Fruit fly (Drosophila melanogaster) whole organism, embryonic: ENCODE measurements around the gene simj.
A peak's percentile ranks its signal among the peaks of the same experiment; 100 is the strongest.

Experiments
- Atf6 ChIP-seq: fragments of 200-800 bp; sonication (Bioruptor generic); IDR thresholded peaks from 2 replicates; pipeline ENCODE4 v1.3.6; 2022; ENCODE audit warnings: missing biosample characterization, missing genetic modification characterization
- Awh ChIP-seq: fragments of 200-800 bp; sonication (Bioruptor generic); IDR thresholded peaks from 2 replicates; pipeline ENCODE4, ENCODE4 v1.3.6; 2022; ENCODE audit warnings: missing biosample characterization, missing genetic modification characterization
- CG11247 ChIP-seq: fragments of 200-800 bp; sonication (Bioruptor generic); IDR thresholded peaks from 2 replicates; pipeline ENCODE4 v1.3.6; 2022; ENCODE audit warnings: missing biosample characterization, missing genetic modification characterization
- CG11504 ChIP-seq: fragments of 200-800 bp; sonication (Bioruptor generic); optimal IDR thresholded peaks from 3 replicates; lab custom pipeline; 2019; ENCODE audit warnings: missing biosample characterization, mild to moderate bottlenecking, missing genetic modification characterization, moderate library complexity
- CG11560 ChIP-seq: fragments of 200-800 bp; sonication (Bioruptor generic); IDR thresholded peaks from 3 replicates; pipeline ENCODE4 v1.3.6; 2022; ENCODE audit warnings: missing biosample characterization, missing genetic modification characterization
- CG12104 ChIP-seq: fragments of 200-800 bp; sonication (Bioruptor generic); optimal IDR thresholded peaks from 3 replicates; lab custom pipeline; 2016; ENCODE audit warnings: missing biosample characterization, missing genetic modification characterization
- CG1233 ChIP-seq: fragments of 200-800 bp; sonication (Bioruptor generic); optimal IDR thresholded peaks from 4 replicates; lab custom pipeline; 2018; ENCODE audit warnings: missing biosample characterization, mild to moderate bottlenecking, missing genetic modification characterization
- CG15011 ChIP-seq: fragments of 200-800 bp; sonication (Bioruptor generic); optimal IDR thresholded peaks from 3 replicates; lab custom pipeline; 2018; ENCODE audit warnings: missing biosample characterization, mild to moderate bottlenecking, missing genetic modification characterization
- CG16815 ChIP-seq: fragments of 200-800 bp; sonication (Bioruptor generic); optimal IDR thresholded peaks from 3 replicates; lab custom pipeline; 2017; ENCODE audit warnings: missing biosample characterization, mild to moderate bottlenecking, missing genetic modification characterization
- CG17612 ChIP-seq: fragments of 200-800 bp; sonication (Bioruptor generic); IDR thresholded peaks from 2 replicates; pipeline ENCODE4 v1.3.6; 2022; ENCODE audit warnings: missing biosample characterization, missing genetic modification characterization
- CG17802 ChIP-seq: fragments of 200-800 bp; sonication (Bioruptor generic); optimal IDR thresholded peaks from 2 replicates; lab custom pipeline; 2018; ENCODE audit warnings: missing biosample characterization, mild to moderate bottlenecking, missing genetic modification characterization, moderate library complexity
- CG2889 ChIP-seq: fragments of 200-800 bp; sonication (Bioruptor generic); IDR thresholded peaks from 3 replicates; pipeline ENCODE4 v1.3.6; 2022; ENCODE audit warnings: missing biosample characterization, missing genetic modification characterization
- CG32532 ChIP-seq: fragments of 200-800 bp; sonication (Bioruptor generic); IDR thresholded peaks from 2 replicates; pipeline ENCODE4 v1.3.6; 2022; ENCODE audit warnings: missing biosample characterization, missing genetic modification characterization
- CG32767 ChIP-seq: fragments of 200-800 bp; sonication (Bioruptor generic); IDR thresholded peaks from 2 replicates; pipeline ENCODE4 v1.3.6; 2022; ENCODE audit warnings: missing biosample characterization, missing genetic modification characterization
- CG6813 ChIP-seq: fragments of 200-800 bp; sonication (Bioruptor generic); optimal IDR thresholded peaks from 2 replicates; lab custom pipeline; 2017; ENCODE audit warnings: missing biosample characterization, missing genetic modification characterization, mild to moderate bottlenecking, moderate library complexity, missing genetic modification reagents
- CG7839 ChIP-seq: fragments of 200-800 bp; sonication (Bioruptor generic); optimal IDR thresholded peaks from 3 replicates; lab custom pipeline; 2018; ENCODE audit warnings: missing biosample characterization, mild to moderate bottlenecking, missing genetic modification characterization, moderate library complexity
- CG9797 ChIP-seq: fragments of 200-800 bp; sonication (Bioruptor generic); optimal IDR thresholded peaks from 3 replicates; lab custom pipeline; 2018; ENCODE audit warnings: missing biosample characterization, mild to moderate bottlenecking, missing genetic modification characterization
- Drgx ChIP-seq: fragments of 200-800 bp; sonication (Bioruptor generic); IDR thresholded peaks from 2 replicates; pipeline ENCODE4 v1.3.6; 2022; ENCODE audit warnings: missing biosample characterization, missing genetic modification characterization
- Fer3 ChIP-seq: fragments of 200-800 bp; sonication (Bioruptor generic); optimal IDR thresholded peaks from 2 replicates; lab custom pipeline; 2018; ENCODE audit warnings: missing biosample characterization, mild to moderate bottlenecking, missing genetic modification characterization, moderate library complexity
- H2.0 ChIP-seq: fragments of 200-800 bp; sonication (Bioruptor generic); IDR thresholded peaks from 2 replicates; pipeline ENCODE4 v1.3.6; 2022; ENCODE audit warnings: missing biosample characterization, missing genetic modification characterization
- Hmx ChIP-seq: fragments of 200-800 bp; sonication (Bioruptor generic); optimal IDR thresholded peaks from 2 replicates; lab custom pipeline; 2016; ENCODE audit warnings: missing biosample characterization, missing genetic modification characterization
- Hr78 ChIP-seq, 2 experiments: fragments of 200-800 bp in 1 of 2; fragments of >200 bp in 1 of 2; sonication (Bioruptor generic) in 1 of 2; optimal IDR thresholded peaks; 2 replicates each; lab custom pipeline; 2017 to 2019; ENCODE audit warnings: missing biosample characterization in 2 of 2, missing genetic modification characterization in 2 of 2, mild to moderate bottlenecking in 1 of 2, moderate library complexity in 1 of 2
- Meics ChIP-seq: fragments of 200-800 bp; sonication (Bioruptor generic); optimal IDR thresholded peaks from 2 replicates; lab custom pipeline; 2017; ENCODE audit warnings: missing biosample characterization, mild to moderate bottlenecking, missing genetic modification characterization
- Rfx ChIP-seq: fragments of 200-800 bp; sonication (Bioruptor generic); IDR thresholded peaks from 2 replicates; pipeline ENCODE4 v1.3.6; 2022; ENCODE audit warnings: missing biosample characterization, missing genetic modification characterization
- Sry-β ChIP-seq: fragments of 200-800 bp; sonication (Bioruptor generic); optimal IDR thresholded peaks from 2 replicates; lab custom pipeline; 2018; ENCODE audit warnings: missing biosample characterization, mild to moderate bottlenecking, missing genetic modification characterization, moderate library complexity
- bsh ChIP-seq, 2 experiments: fragments of 200-800 bp; sonication (Bioruptor generic); optimal IDR thresholded peaks; 2 replicates each; lab custom pipeline; 2017 to 2018; ENCODE audit warnings: mild to moderate bottlenecking in 2 of 2, missing biosample characterization in 2 of 2, missing genetic modification characterization in 2 of 2, moderate library complexity in 1 of 2
- chinmo ChIP-seq: fragments of 200-800 bp; sonication (Bioruptor generic); IDR thresholded peaks from 4 replicates; pipeline ENCODE4 v1.3.6; 2022; ENCODE audit warnings: missing biosample characterization, missing genetic modification characterization; ENCODE audit not compliant: partially characterized antibody
- corto ChIP-seq: fragments of 200-800 bp; sonication (Bioruptor generic); optimal IDR thresholded peaks from 2 replicates; lab custom pipeline; 2016; ENCODE audit warnings: missing biosample characterization, mild to moderate bottlenecking, missing genetic modification characterization, moderate library complexity
- fd96Cb ChIP-seq: fragments of 200-800 bp; sonication (Bioruptor generic); optimal IDR thresholded peaks from 2 replicates; lab custom pipeline; 2018; ENCODE audit warnings: missing biosample characterization, mild to moderate bottlenecking, missing genetic modification characterization, moderate library complexity
- gem ChIP-seq: fragments of 200-800 bp; sonication (Bioruptor generic); optimal IDR thresholded peaks from 2 replicates; lab custom pipeline; 2019; ENCODE audit warnings: missing biosample characterization, mild to moderate bottlenecking, missing genetic modification characterization, moderate library complexity
- hbn ChIP-seq: fragments of 200-800 bp; sonication (Bioruptor generic); IDR thresholded peaks from 2 replicates; pipeline ENCODE4 v1.3.6; 2022; ENCODE audit warnings: missing biosample characterization, missing genetic modification characterization; ENCODE audit not compliant: partially characterized antibody
- insv ChIP-seq, 2 experiments: fragments of 200-800 bp; sonication (Bioruptor generic); optimal IDR thresholded peaks; 3 replicates each; lab custom pipeline; 2016 to 2018; ENCODE audit warnings: missing biosample characterization in 2 of 2, missing genetic modification characterization in 2 of 2
- kah ChIP-seq: fragments of 200-800 bp; sonication (Bioruptor generic); optimal IDR thresholded peaks from 2 replicates; lab custom pipeline; 2018; ENCODE audit warnings: missing biosample characterization, mild to moderate bottlenecking, missing genetic modification characterization
- lbe ChIP-seq: fragments of 200-800 bp; sonication (Bioruptor generic); optimal IDR thresholded peaks from 2 replicates; lab custom pipeline; 2016; ENCODE audit warnings: missing biosample characterization, mild to moderate bottlenecking, missing genetic modification characterization
- p53 ChIP-seq: fragments of 200-800 bp; sonication (Bioruptor generic); optimal IDR thresholded peaks from 2 replicates; lab custom pipeline; 2016; ENCODE audit warnings: missing biosample characterization, missing genetic modification characterization
- pan ChIP-seq, 4 experiments: fragments of >200 bp in 3 of 4; fragments of 200-800 bp in 1 of 4; sonication (Bioruptor generic) in 1 of 4; optimal IDR thresholded peaks in 3 of 4; IDR thresholded peaks in 1 of 4; 2 replicates each; pipeline versions ENCODE4 v1.3.6 to Lab custom; 2017 to 2022; ENCODE audit warnings: missing biosample characterization in 2 of 4, missing genetic modification characterization in 2 of 4, mixed read lengths in 1 of 4
- pita ChIP-seq: fragments of 200-800 bp; sonication (Bioruptor generic); optimal IDR thresholded peaks from 2 replicates; lab custom pipeline; 2017; ENCODE audit warnings: missing biosample characterization, mild to moderate bottlenecking, missing genetic modification characterization
- sens ChIP-seq: fragments of 200-800 bp; sonication (Bioruptor generic); peaks from one replicate; lab custom pipeline; 2016; ENCODE audit warnings: missing biosample characterization, missing genetic modification characterization
- sqz ChIP-seq: fragments of 200-800 bp; sonication (Bioruptor generic); optimal IDR thresholded peaks from 3 replicates; lab custom pipeline; 2018; ENCODE audit warnings: missing biosample characterization, mild to moderate bottlenecking, missing genetic modification characterization
- ssp ChIP-seq: fragments of 200-800 bp; sonication (Bioruptor generic); IDR thresholded peaks from 2 replicates; pipeline ENCODE4 v1.3.6; 2022; ENCODE audit warnings: missing biosample characterization, missing genetic modification characterization
- stc ChIP-seq: fragments of 200-800 bp; sonication (Bioruptor generic); IDR thresholded peaks from 2 replicates; pipeline ENCODE4 v1.3.6; 2022; ENCODE audit warnings: missing biosample characterization, missing genetic modification characterization
- tap ChIP-seq: fragments of 200-800 bp; optimal IDR thresholded peaks from 3 replicates; lab custom pipeline; 2019; ENCODE audit warnings: missing biosample characterization, mild to moderate bottlenecking, missing genetic modification characterization, moderate library complexity
- ttk ChIP-seq: fragments of 200-800 bp; sonication (Bioruptor generic); IDR thresholded peaks from 2 replicates; pipeline ENCODE4 v2.1.2; 2022; ENCODE audit warnings: missing biosample characterization, missing genetic modification characterization
- unc-4 ChIP-seq: fragments of 200-800 bp; sonication (Bioruptor generic); IDR thresholded peaks from 2 replicates; pipeline ENCODE4 v1.3.6; 2022; ENCODE audit warnings: missing biosample characterization, missing genetic modification characterization; ENCODE audit not compliant: partially characterized antibody
- wek ChIP-seq: fragments of 200-800 bp; sonication (Bioruptor generic); optimal IDR thresholded peaks from 3 replicates; lab custom pipeline; 2018; ENCODE audit warnings: missing biosample characterization, mild to moderate bottlenecking, missing genetic modification characterization, moderate library complexity
- zen ChIP-seq: fragments of 200-800 bp; sonication (Bioruptor generic); optimal IDR thresholded peaks from 3 replicates; lab custom pipeline; 2018; ENCODE audit warnings: missing biosample characterization, mild to moderate bottlenecking, missing genetic modification characterization, moderate library complexity

simj gene

DNA sequence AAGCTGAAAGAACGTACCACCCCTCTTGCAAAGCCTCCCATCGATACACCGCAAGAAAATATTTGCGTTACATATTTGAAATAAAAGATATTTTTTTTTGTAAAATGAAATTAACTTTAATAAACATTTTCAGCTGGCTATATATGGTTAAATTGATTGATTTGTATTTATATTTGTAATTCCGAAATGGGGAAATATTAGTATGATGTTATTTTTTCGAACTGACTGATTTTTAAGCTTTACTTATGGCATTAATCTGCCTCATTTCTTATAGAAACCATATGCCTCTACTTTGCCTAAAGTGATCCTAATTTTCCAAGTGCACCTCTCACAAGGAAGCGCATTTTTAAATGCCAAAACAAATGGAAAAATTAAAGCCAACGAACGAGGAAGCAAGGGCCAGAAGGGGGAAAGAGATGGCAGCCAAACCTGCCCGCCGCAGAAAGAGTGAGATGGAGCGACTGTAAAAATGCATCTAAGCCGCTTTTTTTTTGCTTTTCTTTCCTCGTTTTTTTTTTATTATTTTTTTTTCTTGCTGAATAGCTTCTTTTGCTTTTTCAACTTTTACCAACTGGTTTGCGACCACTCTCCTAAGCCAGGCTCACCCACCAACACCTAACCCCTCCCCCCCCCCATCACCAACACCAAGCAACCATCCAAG lies 49.0 kb downstream of the simj start:
- peak; percentile 59 for TF ChIP-seq sens
- no peak for TF ChIP-seq kah
- no peak for TF ChIP-seq CG1233
- TF ChIP-seq CG32767 (GFP tag; lab: Robert Waterston, UW) = no peak
- no peak for TF ChIP-seq Rfx (GFP tag; lab: Robert Waterston, UW)
- TF ChIP-seq unc-4 = no peak
- no peak for TF ChIP-seq Atf6 (GFP tag; lab: Robert Waterston, UW)
- TF ChIP-seq CG17802 (tag; lab: Kevin White, UChicago) = no peak
- no peak for TF ChIP-seq CG6813 (GFP tag; lab: Kevin White, UChicago)
- peak; percentile 84 for TF ChIP-seq Drgx (GFP tag; lab: Robert Waterston, UW)
- no peak for TF ChIP-seq sqz (GFP tag; lab: Kevin White, UChicago)
- no peak for TF ChIP-seq Meics (GFP tag; lab: Kevin White, UChicago)
- TF ChIP-seq stc (GFP tag; lab: Robert Waterston, UW) = no peak
- TF ChIP-seq Sry-β (GFP tag; lab: Kevin White, UChicago) = no peak
- TF ChIP-seq lbe (GFP tag; lab: Kevin White, UChicago) = peak; percentile 70
- TF ChIP-seq pan (optimal IDR thresholded peaks at IDR 0.05; lab: Kevin White, UChicago) = no peak
- no peak for TF ChIP-seq pan (GFP tag; optimal IDR thresholded peaks at IDR 0.05 in 1 of 2, IDR thresholded peaks at IDR 0.05 in 1 of 2)
- TF ChIP-seq hbn (GFP tag; lab: Robert Waterston, UW) = no peak
- TF ChIP-seq Hmx = no peak
- peak; percentile 21 for TF ChIP-seq gem (tag; lab: Kevin White, UChicago)
- no peak for TF ChIP-seq fd96Cb (tag; lab: Kevin White, UChicago)
- no peak for TF ChIP-seq CG15011 (GFP tag; lab: Kevin White, UChicago)
- TF ChIP-seq corto = peak; percentile 32
- no peak for TF ChIP-seq pita (GFP tag; lab: Kevin White, UChicago)
- TF ChIP-seq CG32532 (GFP tag; lab: Robert Waterston, UW) = no peak
- TF ChIP-seq tap (tag; lab: Kevin White, UChicago) = no peak
- peak in 1 of 2 experiments; percentile 91 for TF ChIP-seq bsh (GFP tag; optimal IDR thresholded peaks at IDR 0.05; lab: Kevin White, UChicago)
- no peak for TF ChIP-seq p53 (GFP tag; lab: Kevin White, UChicago)
- TF ChIP-seq H2.0 (GFP tag; lab: Robert Waterston, UW) = no peak

DNA sequence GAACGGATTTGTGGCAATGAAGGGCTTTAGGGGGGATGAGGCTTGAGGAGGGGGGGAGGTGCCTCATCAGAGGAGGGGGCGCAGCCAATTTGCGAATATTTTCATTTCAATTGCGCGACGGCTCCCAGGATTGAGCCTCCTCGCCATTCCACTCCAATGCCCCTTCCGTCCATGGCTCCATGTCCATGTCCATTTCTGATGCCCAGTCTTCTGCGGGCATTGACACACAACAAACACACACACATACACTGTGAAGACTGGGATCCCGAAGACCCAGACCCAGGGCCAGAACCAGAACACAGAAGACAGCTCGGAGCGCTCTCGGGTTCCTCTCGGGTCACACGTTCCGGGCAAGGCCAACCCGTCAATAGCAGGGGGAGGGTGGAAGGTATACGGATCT lies 51.2 kb downstream of the simj start:
- TF ChIP-seq CG2889 (no peak), Fer3 (no peak), CG11560 (tag; lab: Robert Waterston, UW) (no peak), Hr78 (GFP tag; optimal IDR thresholded peaks at IDR 0.05; lab: Kevin White, UChicago) (no peak), CG9797 (GFP tag; lab: Kevin White, UChicago) (no peak), chinmo (GFP tag; lab: Robert Waterston, UW) (no peak), ssp (GFP tag; lab: Robert Waterston, UW) (no peak), CG17612 (GFP tag; lab: Robert Waterston, UW) (no peak), wek (GFP tag; lab: Kevin White, UChicago) (no peak), CG12104 (GFP tag; lab: Kevin White, UChicago) (no peak), Awh (GFP tag; lab: Robert Waterston, UW) (no peak), CG7839 (tag; lab: Kevin White, UChicago) (no peak), CG11504 (tag; lab: Kevin White, UChicago) (no peak), CG11247 (GFP tag; lab: Robert Waterston, UW) (no peak), insv (GFP tag; optimal IDR thresholded peaks at IDR 0.05; lab: Kevin White, UChicago) (no peak), ttk (GFP tag; lab: Robert Waterston, UW) (no peak), zen (tag; lab: Kevin White, UChicago) (no peak), pita (GFP tag; lab: Kevin White, UChicago) (no peak), CG16815 (GFP tag; lab: Kevin White, UChicago) (no peak)
